Fruit fly (Drosophila melanogaster): ENCODE results near the gene Trs20.

Gene Trs20

DNA sequence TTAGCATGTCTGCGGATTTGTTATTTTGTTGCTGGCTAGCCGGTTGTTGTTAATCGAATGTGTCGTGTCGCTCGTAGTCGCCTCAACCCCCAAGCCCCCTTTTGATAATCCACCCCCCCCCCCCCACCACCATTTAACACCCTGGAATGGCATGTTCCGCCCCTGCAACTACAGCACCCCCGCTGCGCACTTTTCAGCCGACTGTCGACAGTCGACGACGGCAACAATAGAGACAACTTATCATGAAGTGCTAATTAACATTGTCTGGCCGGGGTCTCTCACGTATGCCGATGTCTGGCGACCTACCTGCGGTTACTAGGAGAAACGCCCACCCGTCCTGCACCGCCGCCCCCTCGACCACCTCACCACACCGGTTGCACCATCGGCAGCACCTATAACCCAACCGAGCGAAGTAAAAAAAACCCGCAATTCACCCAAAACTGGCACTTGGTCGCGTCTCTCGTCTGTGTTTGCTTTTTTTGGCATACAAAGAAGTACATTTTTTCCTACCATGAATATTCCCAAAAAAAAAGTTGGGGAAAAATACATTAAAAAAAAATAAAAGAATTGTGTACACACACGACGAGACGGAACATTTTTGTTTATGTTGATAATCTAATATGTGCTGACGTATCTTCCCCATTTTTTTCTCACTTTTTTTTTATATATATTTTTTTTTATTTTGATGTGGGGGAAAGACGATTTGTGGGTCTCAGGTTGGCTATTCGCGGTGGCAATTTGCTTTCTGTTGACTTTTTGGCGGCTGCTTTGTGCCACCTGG, 35.0 kb upstream of the Trs20 start:
- TF ChIP-seq noc (tag; optimal IDR thresholded peaks at IDR 0.05), result peak; percentile 8

DNA sequence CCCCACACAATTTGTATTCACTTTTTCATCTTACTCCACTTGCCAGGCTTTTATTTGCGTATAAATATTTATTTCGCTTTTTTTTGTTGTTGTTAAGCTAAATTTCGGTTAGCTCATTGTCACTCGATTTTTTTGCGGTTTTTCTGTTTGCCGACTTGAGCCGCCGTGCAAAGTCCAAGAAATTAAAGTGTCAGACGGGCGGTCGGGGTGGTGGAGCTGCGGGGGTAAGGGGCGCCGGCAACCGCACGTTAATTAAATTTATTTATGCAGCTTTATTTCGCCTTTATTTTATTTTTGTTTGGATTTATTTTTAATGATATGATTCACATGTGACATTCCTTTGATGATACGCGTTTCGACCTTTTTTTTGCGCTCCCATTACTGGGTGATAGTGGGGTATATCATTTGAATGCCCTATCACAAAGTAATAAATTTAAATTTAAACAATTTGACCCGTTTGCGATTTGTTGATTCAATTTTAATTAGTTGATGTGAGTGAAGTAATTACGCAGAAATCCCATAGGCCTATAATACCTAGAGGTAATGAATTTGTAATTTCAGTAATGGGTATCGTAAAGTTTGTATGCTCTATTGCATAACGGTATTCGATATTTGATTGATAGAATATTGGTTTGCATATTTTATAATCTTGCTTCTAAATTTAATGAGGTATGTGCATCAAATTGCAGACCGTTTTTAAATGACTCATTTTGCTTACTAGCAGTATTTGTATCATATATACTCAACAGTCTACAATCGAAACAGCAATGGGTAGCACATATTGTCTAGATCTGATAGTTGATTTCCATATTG, 34.1 kb upstream of the Trs20 start:
- peak; percentile 89 for TF ChIP-seq noc (tag; optimal IDR thresholded peaks at IDR 0.05)

DNA sequence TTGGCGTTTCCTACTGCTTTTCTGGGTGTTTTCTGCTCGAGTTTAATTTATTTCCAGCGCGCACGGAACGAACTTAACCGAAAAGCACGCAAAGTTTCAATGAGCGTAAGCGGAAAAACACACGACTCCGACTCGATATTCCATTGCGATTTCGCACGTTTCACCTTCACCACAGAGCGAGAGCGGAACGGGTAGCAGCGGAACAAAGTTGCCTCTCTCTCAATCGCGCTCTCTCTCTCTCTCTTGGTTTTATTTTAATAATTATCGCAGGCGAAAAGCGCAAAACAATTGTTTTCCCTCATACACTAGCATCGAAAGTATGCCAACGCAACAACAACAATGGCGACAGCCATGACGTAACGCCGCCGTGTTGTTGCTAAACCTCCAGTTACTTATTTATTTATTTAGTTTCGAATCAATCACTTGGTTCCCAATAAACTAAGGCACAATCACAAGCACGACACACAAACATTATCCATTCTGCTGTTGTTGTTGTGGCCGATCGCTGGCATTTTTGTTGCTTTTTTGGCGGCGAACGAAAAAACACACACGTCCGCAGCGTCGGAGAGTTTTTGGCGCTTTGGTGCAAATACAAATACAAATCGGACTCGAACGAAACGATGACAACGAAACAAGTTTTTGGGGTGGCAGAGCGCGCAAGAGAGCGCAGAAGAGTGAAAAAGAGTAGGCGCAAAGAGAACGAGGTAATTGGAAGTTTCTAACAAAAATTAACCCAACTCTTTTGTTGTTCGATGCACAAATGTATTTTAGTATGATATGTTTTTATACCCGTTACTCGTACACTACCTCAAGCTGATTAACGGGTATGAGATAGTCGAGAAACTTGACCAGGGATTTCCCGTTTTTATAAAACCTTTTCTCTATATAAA, 33.0 kb upstream of the Trs20 start, which contains the start of gene CG5151:
Gene CG5151, minus strand, starts transcription at position 552 of the 890 bp plus-strand sequence.
- TF ChIP-seq noc (tag; optimal IDR thresholded peaks at IDR 0.05), result peak; percentile 39

DNA sequence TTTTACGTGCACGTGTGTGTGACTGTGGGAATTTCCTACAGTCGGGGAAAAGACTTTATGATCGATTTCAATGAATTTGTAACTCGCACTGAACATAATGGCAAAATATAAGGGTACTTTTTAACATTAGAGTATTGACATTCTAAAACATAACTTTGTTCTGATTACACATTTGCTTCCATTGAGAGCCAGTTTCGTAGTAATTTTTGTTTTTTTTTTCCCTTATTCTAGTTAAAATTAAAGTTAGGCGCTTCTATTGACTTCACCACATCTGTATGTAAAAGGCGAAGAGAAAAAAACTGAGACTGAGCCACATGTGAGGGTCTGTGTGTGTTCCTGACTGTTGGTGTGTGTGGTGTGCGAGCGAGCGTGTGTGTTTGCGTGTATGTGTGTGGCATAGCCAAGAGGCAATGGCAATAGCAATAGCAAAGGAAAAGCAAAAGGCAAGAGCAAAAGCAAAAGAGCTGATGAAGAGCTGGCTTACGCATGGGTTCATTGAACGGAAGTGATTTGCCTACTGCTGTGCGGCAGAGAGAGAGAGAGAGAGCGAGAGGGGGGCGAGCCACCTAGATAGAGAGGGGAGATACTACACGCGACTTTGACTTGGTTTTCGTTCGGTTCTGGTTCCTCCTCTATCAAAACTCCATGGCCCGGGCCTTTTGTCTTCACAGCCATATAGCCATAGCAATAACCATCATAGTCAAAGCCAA, 30.6 kb upstream of the Trs20 start:
- TF ChIP-seq noc (tag; optimal IDR thresholded peaks at IDR 0.05), result peak; percentile 86

DNA sequence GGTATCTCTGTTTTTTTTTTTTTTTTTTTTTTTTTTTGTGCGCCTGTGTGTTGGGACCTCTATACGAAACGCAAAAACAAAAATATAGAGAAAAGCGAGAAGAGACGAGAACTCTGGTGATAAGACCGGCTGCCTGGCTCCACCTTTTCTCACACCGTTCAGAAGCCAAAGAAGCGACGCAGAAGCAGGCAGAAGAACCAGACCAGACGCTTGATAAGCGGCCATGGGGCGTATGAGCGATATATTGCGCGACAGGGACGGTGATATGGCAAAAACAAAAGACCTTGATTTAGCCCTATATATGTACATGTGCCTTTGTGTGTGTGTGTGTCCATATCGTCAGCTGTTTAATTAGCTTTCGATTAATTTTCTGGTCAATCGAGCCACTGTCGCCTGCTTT, 29.7 kb upstream of the Trs20 start:
- no peak for TF ChIP-seq noc (tag; optimal IDR thresholded peaks at IDR 0.05)

DNA sequence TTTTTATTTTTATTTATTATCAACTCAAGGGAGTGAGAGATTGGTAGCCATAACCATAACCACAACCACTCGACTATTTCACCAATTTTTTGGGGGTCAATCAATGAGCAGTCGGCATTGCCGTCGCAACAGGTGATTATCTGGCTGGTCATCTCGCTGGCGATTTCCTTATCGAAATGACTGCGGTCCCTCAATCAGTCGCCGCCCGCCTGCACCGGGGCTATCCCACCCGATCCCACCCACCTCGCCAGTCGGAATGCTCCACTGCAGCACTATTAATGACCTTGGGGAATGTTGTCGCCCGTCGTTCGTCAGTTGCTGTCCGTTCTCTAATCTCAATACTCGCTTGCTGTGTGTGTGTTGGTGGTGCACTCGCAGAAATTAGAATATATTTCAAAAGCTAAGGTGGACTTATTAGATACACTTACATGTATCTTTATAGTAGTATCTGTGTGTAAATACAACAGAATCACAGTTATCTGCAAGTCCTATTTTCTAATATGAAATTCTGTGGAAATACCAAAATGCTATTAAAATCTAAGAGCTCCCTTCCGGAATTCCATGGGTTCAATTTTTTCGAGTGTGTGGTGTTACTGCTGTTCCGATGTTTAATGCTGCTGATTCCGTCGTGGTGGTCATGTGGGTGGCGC, 29.1 kb upstream of the Trs20 start:
- peak; percentile 95 for TF ChIP-seq noc (tag; optimal IDR thresholded peaks at IDR 0.05)

DNA sequence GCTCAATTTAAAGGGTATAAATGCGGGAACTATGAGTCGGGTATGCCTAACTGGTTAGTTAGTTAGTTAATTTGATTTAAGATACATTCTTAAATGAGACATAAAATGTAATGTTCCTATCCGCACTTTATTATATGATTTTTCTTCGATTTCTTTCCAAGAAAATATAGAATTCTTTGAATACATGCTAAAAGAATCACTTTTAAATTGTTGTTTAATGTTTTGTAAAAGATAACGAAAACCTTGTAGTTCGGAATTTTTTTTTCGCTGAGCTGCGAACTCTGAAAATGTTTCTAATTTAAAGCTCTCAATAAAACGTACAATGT, 28.6 kb upstream of the Trs20 start:
- peak; percentile 91 for TF ChIP-seq noc (tag; optimal IDR thresholded peaks at IDR 0.05)

DNA sequence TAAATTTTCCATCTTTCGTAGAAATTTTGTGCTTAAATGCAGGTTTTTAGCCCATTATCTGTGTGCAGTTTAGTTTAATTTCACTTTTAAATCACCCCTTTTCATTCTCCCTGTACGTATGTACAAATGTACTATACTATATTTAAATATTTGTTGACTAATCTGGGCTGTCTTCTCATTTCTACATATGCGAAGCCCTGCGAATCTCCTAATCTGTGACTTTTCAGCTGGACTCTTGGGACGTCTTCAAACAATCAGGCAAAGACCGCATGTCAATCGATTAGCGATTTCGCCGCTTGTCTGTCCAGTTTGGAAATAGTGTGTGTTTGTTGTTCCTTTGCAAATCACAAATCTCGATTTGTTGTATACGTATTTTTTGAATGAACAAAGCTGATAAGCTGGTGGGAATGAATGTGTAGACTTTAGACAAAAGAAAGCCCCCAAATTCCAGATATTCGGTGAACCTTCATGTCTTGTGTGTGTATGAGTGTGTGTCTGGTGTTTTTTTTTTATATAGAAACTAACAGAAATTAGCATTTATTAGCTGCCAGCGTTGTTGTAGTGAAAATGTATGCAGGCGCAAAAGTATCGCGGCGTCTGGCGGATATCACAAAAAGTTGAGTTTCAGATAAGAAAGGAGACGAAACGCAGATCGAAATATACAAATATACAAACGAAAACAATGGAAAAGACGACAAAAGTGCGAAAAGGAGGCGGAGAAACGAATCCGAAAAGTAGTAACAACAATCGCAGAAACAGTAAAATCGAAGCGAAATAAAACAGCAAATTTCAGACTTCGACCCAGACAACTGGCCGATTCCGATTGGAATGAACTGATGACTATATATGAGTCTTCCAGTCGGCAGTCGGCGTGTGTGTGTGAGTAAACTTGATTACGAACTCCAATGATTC, 28.0 kb upstream of the Trs20 start:
- TF ChIP-seq noc (tag; optimal IDR thresholded peaks at IDR 0.05), result peak; percentile 54

DNA sequence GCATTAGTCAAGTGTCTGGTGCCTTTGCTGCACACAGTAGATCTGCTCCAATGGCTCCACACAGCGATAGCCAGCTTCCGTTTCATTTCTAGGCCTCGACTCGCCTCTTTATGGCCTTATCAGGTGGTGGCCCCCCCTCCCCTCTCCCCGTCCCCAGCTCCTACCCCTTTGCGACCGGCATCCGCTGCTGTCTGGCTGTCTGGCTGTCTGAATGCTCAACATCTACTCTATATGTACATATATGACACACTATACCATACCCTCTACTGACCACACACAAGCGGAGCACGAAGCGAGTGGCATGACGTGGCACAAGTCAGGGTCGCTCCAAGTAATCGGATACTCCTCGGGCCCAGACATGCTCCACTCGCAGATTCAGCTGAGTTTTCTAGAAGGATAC, 26.9 kb upstream of the Trs20 start:
- TF ChIP-seq noc (tag; optimal IDR thresholded peaks at IDR 0.05), result no peak

DNA sequence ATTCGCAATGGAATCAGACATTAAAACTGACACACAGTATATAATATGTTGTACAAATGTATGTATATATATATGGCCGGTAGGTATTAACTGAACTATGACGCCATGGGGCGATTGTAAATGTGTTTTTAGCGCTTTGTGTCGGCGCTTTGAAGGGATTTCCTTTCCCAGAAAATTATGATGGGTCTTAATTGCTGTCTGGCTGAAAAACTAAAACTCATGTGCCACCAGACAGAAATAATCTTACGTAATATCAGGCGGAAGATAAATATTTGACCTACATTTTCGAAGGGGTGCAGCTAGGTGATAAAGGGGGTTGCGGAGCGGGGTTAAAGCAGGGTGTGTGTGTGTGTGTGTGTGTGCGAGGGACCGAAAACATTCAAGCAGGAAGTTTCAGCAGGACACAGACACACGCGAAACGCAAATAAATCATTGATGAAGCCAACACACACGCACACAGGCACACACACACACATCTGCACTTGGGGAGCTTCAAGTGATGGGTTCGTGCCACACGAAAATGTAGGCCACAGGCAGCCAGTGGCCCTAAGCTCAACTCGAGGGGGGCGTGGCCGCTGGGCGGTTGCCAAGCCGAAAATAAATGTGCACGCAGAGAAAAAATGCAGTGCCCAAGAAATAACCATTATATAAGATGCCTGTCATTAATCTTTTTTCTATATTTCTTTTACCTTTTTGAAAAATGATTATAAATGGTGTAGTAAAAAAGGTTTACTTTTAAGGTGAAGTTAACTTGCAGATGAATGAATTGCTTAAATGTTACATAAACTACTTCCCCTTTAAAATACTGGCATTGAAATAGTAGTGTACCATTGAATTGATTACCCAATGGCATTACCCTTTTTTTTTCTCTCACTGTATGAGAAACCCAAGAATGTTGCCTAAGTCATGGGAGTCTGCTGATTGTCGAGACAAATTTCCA, 26.1 kb upstream of the Trs20 start:
- no peak for TF ChIP-seq noc (tag; optimal IDR thresholded peaks at IDR 0.05)

DNA sequence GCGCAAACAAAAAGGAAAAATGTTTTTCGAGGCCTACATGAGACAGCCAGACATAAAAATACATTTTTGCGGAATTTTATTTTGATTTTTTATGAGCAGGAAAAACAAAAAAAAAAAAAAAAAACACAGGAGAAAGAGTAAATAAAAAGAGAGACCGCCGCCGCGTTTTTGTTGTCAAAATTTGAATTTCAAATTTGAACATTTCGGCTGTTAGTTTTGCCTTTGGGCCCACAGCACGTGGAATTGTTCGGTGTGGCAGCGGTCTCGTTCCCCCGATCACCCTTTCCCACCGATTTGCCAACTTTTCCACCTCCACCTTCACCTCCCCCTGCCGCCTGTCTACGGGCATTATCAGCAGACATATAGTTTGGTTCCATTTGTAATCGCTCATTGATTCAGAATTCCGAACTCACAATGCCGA, 25.4 kb upstream of the Trs20 start:
- TF ChIP-seq noc (tag; optimal IDR thresholded peaks at IDR 0.05), result no peak

DNA sequence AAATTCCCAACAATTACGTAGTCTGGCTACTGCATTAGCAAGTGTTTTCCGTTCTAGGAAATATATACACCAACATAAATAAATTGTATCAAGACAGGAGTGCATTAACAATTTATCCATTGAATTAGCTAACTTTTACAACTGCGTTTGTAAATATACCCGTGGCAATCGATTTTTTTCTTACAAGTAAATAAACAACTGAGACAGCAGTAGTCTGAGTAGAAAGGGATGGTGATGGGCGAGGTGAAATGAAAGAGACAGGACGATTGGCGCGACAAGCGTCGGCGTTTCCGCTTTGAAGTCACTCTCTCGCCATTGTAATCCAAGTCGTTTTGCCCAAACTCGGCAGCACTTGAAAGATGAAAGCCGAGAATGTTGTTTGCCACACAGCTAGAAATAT, 24.1 kb upstream of the Trs20 start:
- TF ChIP-seq noc (tag; optimal IDR thresholded peaks at IDR 0.05), result no peak

DNA sequence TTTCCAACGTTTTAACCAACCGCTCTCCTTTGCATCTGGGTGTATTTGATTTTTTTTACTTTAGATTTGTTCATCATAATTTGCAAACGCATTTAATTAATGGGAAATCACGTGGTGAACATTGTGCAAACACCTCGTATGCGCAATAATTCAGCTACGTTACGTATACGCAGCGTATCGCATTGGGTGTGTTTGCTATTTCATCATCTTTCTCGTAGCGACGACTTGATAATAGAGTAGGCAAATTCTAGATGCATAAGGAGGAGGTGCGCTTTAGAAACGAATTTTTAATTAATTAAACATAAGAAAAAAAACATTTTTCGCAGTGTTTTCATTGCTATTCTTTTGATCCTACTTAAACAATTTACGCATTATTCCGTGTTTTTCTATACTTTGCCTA, 22.2 kb upstream of the Trs20 start:
- TF ChIP-seq noc (tag; optimal IDR thresholded peaks at IDR 0.05), result no peak

Measured in whole organism, larva.